Fruit fly (Drosophila melanogaster) whole organism, prepupa: ENCODE measurements around the gene Ntf-2.

ENCODE experiments used
- Blimp-1 ChIP-seq: fragments of 200-800 bp; sonication (Bioruptor generic); optimal IDR thresholded peaks from 3 replicates; lab custom pipeline; 2017; ENCODE audit warnings: missing biosample characterization, missing genetic modification characterization, mild to moderate bottlenecking, moderate library complexity, missing genetic modification reagents
- CG10669 ChIP-seq: fragments of 200-800 bp; sonication (Bioruptor generic); optimal IDR thresholded peaks from 3 replicates; lab custom pipeline; 2018; ENCODE audit warnings: missing biosample characterization, mild to moderate bottlenecking, missing genetic modification characterization, moderate library complexity
- CG11762 ChIP-seq: fragments of 200-800 bp; sonication (Bioruptor generic); optimal IDR thresholded peaks from 3 replicates; lab custom pipeline; 2016; ENCODE audit warnings: missing biosample characterization, missing genetic modification characterization; ENCODE audit not compliant: insufficient read depth
- CG11902 ChIP-seq: fragments of 200-800 bp; sonication (Bioruptor generic); optimal IDR thresholded peaks from 3 replicates; lab custom pipeline; 2016; ENCODE audit warnings: missing biosample characterization, missing genetic modification characterization
- CG1621 ChIP-seq: fragments of 200-800 bp; sonication (Bioruptor generic); optimal IDR thresholded peaks from 3 replicates; lab custom pipeline; 2018; ENCODE audit warnings: missing biosample characterization, mild to moderate bottlenecking, missing genetic modification characterization
- CG16779 ChIP-seq: fragments of 200-800 bp; sonication (Bioruptor generic); optimal IDR thresholded peaks from 3 replicates; lab custom pipeline; 2017; ENCODE audit warnings: missing biosample characterization, mild to moderate bottlenecking, missing genetic modification characterization
- CG3032 ChIP-seq: fragments of 200-800 bp; optimal IDR thresholded peaks from 2 replicates; lab custom pipeline; 2019; ENCODE audit warnings: missing biosample characterization, mild to moderate bottlenecking, missing genetic modification characterization, moderate library complexity
- CG31627 ChIP-seq: fragments of 200-800 bp; sonication (Bioruptor generic); optimal IDR thresholded peaks from 3 replicates; lab custom pipeline; 2016; ENCODE audit warnings: missing biosample characterization, missing genetic modification characterization
- CG32006 ChIP-seq: fragments of 200-800 bp; sonication (Bioruptor generic); optimal IDR thresholded peaks from 3 replicates; lab custom pipeline; 2017; ENCODE audit warnings: missing biosample characterization, mild to moderate bottlenecking, missing genetic modification characterization
- CG34406 ChIP-seq: fragments of 200-800 bp; sonication (Bioruptor generic); optimal IDR thresholded peaks from 3 replicates; lab custom pipeline; 2016; ENCODE audit warnings: missing biosample characterization, missing genetic modification characterization
- CG4318 ChIP-seq: fragments of 200-800 bp; sonication (Bioruptor generic); optimal IDR thresholded peaks from 3 replicates; lab custom pipeline; 2017; ENCODE audit warnings: missing biosample characterization, mild to moderate bottlenecking, missing genetic modification characterization
- CG6163 ChIP-seq: fragments of 200-800 bp; sonication (Bioruptor generic); IDR thresholded peaks from 3 replicates; pipeline ENCODE4 v1.3.6; 2022; ENCODE audit warnings: missing biosample characterization, missing genetic modification characterization
- CG6276 ChIP-seq: fragments of 200-800 bp; sonication (Bioruptor generic); optimal IDR thresholded peaks from 2 replicates; lab custom pipeline; 2017; ENCODE audit warnings: missing biosample characterization, mild to moderate bottlenecking, missing genetic modification characterization
- CG6808 ChIP-seq: fragments of 200-800 bp; sonication (Bioruptor generic); optimal IDR thresholded peaks from 3 replicates; lab custom pipeline; 2017; ENCODE audit warnings: missing biosample characterization, missing genetic modification characterization, mild to moderate bottlenecking, moderate library complexity, missing genetic modification reagents
- CG6854 ChIP-seq: fragments of 200-800 bp; sonication (Bioruptor generic); optimal IDR thresholded peaks from 2 replicates; lab custom pipeline; 2017; ENCODE audit warnings: missing biosample characterization, mild to moderate bottlenecking, missing genetic modification characterization
- CG7368 ChIP-seq: fragments of 200-800 bp; sonication (Bioruptor generic); optimal IDR thresholded peaks from 3 replicates; lab custom pipeline; 2016; ENCODE audit warnings: missing biosample characterization, missing genetic modification characterization
- CG8319 ChIP-seq: fragments of 200-800 bp; sonication (Bioruptor generic); optimal IDR thresholded peaks from 3 replicates; lab custom pipeline; 2016; ENCODE audit warnings: missing biosample characterization, missing genetic modification characterization
- CG8632 ChIP-seq: fragments of 200-800 bp; sonication (Bioruptor generic); optimal IDR thresholded peaks from 3 replicates; lab custom pipeline; 2016; ENCODE audit warnings: missing biosample characterization, missing genetic modification characterization
- CG9139 ChIP-seq: fragments of 200-800 bp; sonication (Bioruptor generic); optimal IDR thresholded peaks from 3 replicates; lab custom pipeline; 2017; ENCODE audit warnings: missing biosample characterization, mild to moderate bottlenecking, missing genetic modification characterization
- Eip75B ChIP-seq: fragments of 200-800 bp; sonication (Bioruptor generic); optimal IDR thresholded peaks from 3 replicates; lab custom pipeline; 2016; ENCODE audit warnings: missing biosample characterization, missing genetic modification characterization
- Eip78C ChIP-seq: fragments of 200-800 bp; sonication (Bioruptor generic); peaks from one replicate; lab custom pipeline; 2016; ENCODE audit warnings: missing biosample characterization, missing genetic modification characterization
- Ets21C ChIP-seq: fragments of 200-800 bp; sonication (Bioruptor generic); optimal IDR thresholded peaks from 3 replicates; lab custom pipeline; 2016; ENCODE audit warnings: missing biosample characterization, missing genetic modification characterization
- Gug ChIP-seq: fragments of 200-800 bp; sonication (Bioruptor generic); IDR thresholded peaks from 2 replicates; pipeline ENCODE4 v1.3.6; 2022; ENCODE audit warnings: missing biosample characterization, missing genetic modification characterization
- Hr39 ChIP-seq: fragments of 200-800 bp; sonication (Bioruptor generic); optimal IDR thresholded peaks from 2 replicates; lab custom pipeline; 2016; ENCODE audit warnings: missing biosample characterization, missing genetic modification characterization
- Hr4 ChIP-seq: fragments of 200-800 bp; sonication (Bioruptor generic); optimal IDR thresholded peaks from 3 replicates; lab custom pipeline; 2016; ENCODE audit warnings: missing biosample characterization, missing genetic modification characterization
- OdsH ChIP-seq: fragments of 200-800 bp; sonication (Bioruptor generic); optimal IDR thresholded peaks from 3 replicates; lab custom pipeline; 2016; ENCODE audit warnings: missing biosample characterization, missing genetic modification characterization
- Smox ChIP-seq: fragments of 200-800 bp; sonication (Bioruptor generic); optimal IDR thresholded peaks from 3 replicates; lab custom pipeline; 2016; ENCODE audit warnings: missing biosample characterization, missing genetic modification characterization
- Sox102F ChIP-seq: fragments of 200-800 bp; sonication (Bioruptor generic); optimal IDR thresholded peaks from 2 replicates; lab custom pipeline; 2016; ENCODE audit warnings: missing biosample characterization, mild to moderate bottlenecking, missing genetic modification characterization
- Sox14 ChIP-seq: fragments of 200-800 bp; sonication (Bioruptor generic); optimal IDR thresholded peaks from 3 replicates; lab custom pipeline; 2016; ENCODE audit warnings: missing biosample characterization, missing genetic modification characterization
- Sox15 ChIP-seq: fragments of 200-800 bp; sonication (Bioruptor generic); optimal IDR thresholded peaks from 3 replicates; lab custom pipeline; 2016; ENCODE audit warnings: missing biosample characterization, missing genetic modification characterization
- achi ChIP-seq: fragments of 200-800 bp; sonication (Bioruptor generic); optimal IDR thresholded peaks from 3 replicates; lab custom pipeline; 2016; ENCODE audit warnings: missing biosample characterization, missing genetic modification characterization
- eg ChIP-seq: fragments of 200-800 bp; sonication (Bioruptor generic); IDR thresholded peaks from 3 replicates; pipeline ENCODE4 v1.3.6; 2022; ENCODE audit warnings: missing biosample characterization, missing genetic modification characterization
- esn ChIP-seq: fragments of 200-800 bp; sonication (Bioruptor generic); optimal IDR thresholded peaks from 2 replicates; lab custom pipeline; 2016; ENCODE audit warnings: missing biosample characterization, mild to moderate bottlenecking, missing genetic modification characterization, moderate library complexity
- fd59A ChIP-seq: fragments of 200-800 bp; sonication (Bioruptor generic); optimal IDR thresholded peaks from 2 replicates; lab custom pipeline; 2017; ENCODE audit warnings: missing biosample characterization, mild to moderate bottlenecking, missing genetic modification characterization, missing genetic modification reagents
- fd85E ChIP-seq: fragments of 200-800 bp; sonication (Bioruptor generic); optimal IDR thresholded peaks from 3 replicates; lab custom pipeline; 2016; ENCODE audit warnings: missing biosample characterization, missing genetic modification characterization
- fkh ChIP-seq: fragments of 200-800 bp; sonication (Bioruptor generic); optimal IDR thresholded peaks from 3 replicates; lab custom pipeline; 2017; ENCODE audit warnings: missing biosample characterization, mild to moderate bottlenecking, missing genetic modification characterization, moderate library complexity
- lz ChIP-seq: fragments of 200-800 bp; sonication (Bioruptor generic); optimal IDR thresholded peaks from 3 replicates; lab custom pipeline; 2016; ENCODE audit warnings: missing biosample characterization, missing genetic modification characterization
- net ChIP-seq: fragments of 200-800 bp; sonication (Bioruptor generic); optimal IDR thresholded peaks from 3 replicates; lab custom pipeline; 2016; ENCODE audit warnings: missing biosample characterization, missing genetic modification characterization
- salr ChIP-seq, 2 experiments: fragments of 200-800 bp; sonication (Bioruptor generic); optimal IDR thresholded peaks; 3 replicates each; lab custom pipeline; 2016 to 2018; ENCODE audit warnings: missing biosample characterization in 2 of 2, missing genetic modification characterization in 2 of 2, mild to moderate bottlenecking in 1 of 2
- spab ChIP-seq: fragments of 200-800 bp; sonication (Bioruptor generic); optimal IDR thresholded peaks from 2 replicates; lab custom pipeline; 2017; ENCODE audit warnings: missing biosample characterization, mild to moderate bottlenecking, missing genetic modification characterization, missing genetic modification reagents
- ss ChIP-seq, 2 experiments: fragments of 200-800 bp; sonication (Bioruptor generic); optimal IDR thresholded peaks; 2 replicates in 1 of 2; 3 replicates in 1 of 2; lab custom pipeline; 2017 to 2018; ENCODE audit warnings: mild to moderate bottlenecking in 2 of 2, missing biosample characterization in 2 of 2, missing genetic modification characterization in 2 of 2, moderate library complexity in 1 of 2
- svp ChIP-seq: fragments of 200-800 bp; sonication (Bioruptor generic); peaks from one replicate; lab custom pipeline; 2016; ENCODE audit warnings: missing biosample characterization, missing genetic modification characterization
- topi ChIP-seq: fragments of 200-800 bp; sonication (Bioruptor generic); optimal IDR thresholded peaks from 3 replicates; lab custom pipeline; 2016; ENCODE audit warnings: missing biosample characterization, missing genetic modification characterization
- vri ChIP-seq: fragments of 200-800 bp; sonication (Bioruptor generic); optimal IDR thresholded peaks from 3 replicates; lab custom pipeline; 2016; ENCODE audit warnings: missing biosample characterization, mild to moderate bottlenecking, missing genetic modification characterization

Gene Ntf-2

dm6 chrX:21010541-21010940 lies 24.7 kb upstream of the Ntf-2 start (continued):
- no peak for TF ChIP-seq Ets21C
- no peak for TF ChIP-seq Hr39 (GFP tag; lab: Kevin White, UChicago)
- TF ChIP-seq OdsH (GFP tag; lab: Kevin White, UChicago): peak; percentile 18
- TF ChIP-seq spab (GFP tag; lab: Kevin White, UChicago): no peak
- no peak for TF ChIP-seq esn
- no peak for TF ChIP-seq CG8632
- no peak for TF ChIP-seq CG16779 (tag; lab: Kevin White, UChicago)
- peak; percentile 22 for TF ChIP-seq Eip75B (GFP tag; lab: Kevin White, UChicago)
- TF ChIP-seq CG6808 (GFP tag; lab: Kevin White, UChicago): no peak
- no peak for TF ChIP-seq Blimp-1 (GFP tag; lab: Kevin White, UChicago)
- TF ChIP-seq CG34406 (GFP tag; lab: Kevin White, UChicago): peak; percentile 8
- TF ChIP-seq fd59A (GFP tag; lab: Kevin White, UChicago): no peak
- no peak for TF ChIP-seq CG11762
- TF ChIP-seq net (GFP tag; lab: Kevin White, UChicago): no peak
- TF ChIP-seq, all 60 proteins: peak for 19

DNA sequence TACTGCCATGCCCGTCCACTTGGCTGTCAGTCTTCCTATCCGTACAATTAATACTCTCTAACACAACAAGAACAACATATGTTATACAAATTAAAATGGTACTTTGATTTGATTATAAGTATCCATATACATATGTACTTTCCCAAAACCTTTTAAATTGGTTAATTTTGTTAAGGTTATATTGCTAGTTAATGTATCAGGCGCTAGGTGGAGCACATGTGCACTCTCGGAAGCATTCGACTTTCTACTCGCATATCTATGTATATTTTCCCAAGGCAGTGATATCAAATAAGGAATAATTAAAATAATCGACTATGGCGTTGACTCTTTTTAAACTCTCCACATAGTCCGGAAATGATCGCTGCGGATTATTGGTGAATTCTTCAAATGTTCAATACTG lies 17.7 kb upstream of the Ntf-2 start:
- no peak for TF ChIP-seq Blimp-1 (GFP tag; lab: Kevin White, UChicago)
- TF ChIP-seq achi: no peak
- no peak for TF ChIP-seq CG4318 (GFP tag; lab: Kevin White, UChicago)
- no peak for TF ChIP-seq CG31627
- TF ChIP-seq salr (GFP tag; optimal IDR thresholded peaks at IDR 0.05; lab: Kevin White, UChicago): no peak
- TF ChIP-seq CG16779 (tag; lab: Kevin White, UChicago): no peak
- TF ChIP-seq topi (GFP tag; lab: Kevin White, UChicago): no peak
- TF ChIP-seq ss (GFP tag; optimal IDR thresholded peaks at IDR 0.05; lab: Kevin White, UChicago): no peak
- no peak for TF ChIP-seq lz (GFP tag; lab: Kevin White, UChicago)
- no peak for TF ChIP-seq CG8319 (GFP tag; lab: Kevin White, UChicago)
- no peak for TF ChIP-seq svp (GFP tag; lab: Kevin White, UChicago)
- no peak for TF ChIP-seq Sox14 (GFP tag; lab: Kevin White, UChicago)
- no peak for TF ChIP-seq CG6276 (GFP tag; lab: Kevin White, UChicago)
- TF ChIP-seq Hr4 (GFP tag; lab: Kevin White, UChicago): no peak
- no peak for TF ChIP-seq CG1621 (tag; lab: Kevin White, UChicago)

DNA sequence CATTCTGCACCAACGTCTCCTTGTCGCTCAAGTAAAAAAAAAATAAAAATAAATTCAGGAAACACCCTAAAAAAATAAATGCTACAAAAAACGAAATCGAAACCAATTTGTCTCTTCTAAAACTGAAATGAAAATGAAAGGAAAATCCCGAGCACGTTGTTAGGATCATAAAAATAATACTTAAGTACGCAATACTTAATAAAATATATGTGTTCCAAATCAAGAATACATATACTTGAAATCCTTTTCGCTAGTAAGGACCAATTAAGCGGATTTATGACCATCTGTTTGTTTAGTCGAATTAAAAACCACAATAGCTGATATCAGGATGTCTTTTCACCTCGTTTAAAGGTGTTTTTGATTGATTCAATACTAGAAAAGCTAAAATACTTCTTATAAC lies 9.5 kb upstream of the Ntf-2 start, which contains the start of gene r-cup:
r-cup (minus strand) TSS at position 101 of the 400 bp plus-strand sequence.
- TF ChIP-seq CG6163 (GFP tag; lab: Robert Waterston, UW): no peak
- TF ChIP-seq CG7368 (GFP tag; lab: Kevin White, UChicago): no peak
- no peak for TF ChIP-seq CG32006
- TF ChIP-seq vri (GFP tag; lab: Kevin White, UChicago): no peak
- TF ChIP-seq Ets21C: no peak
- TF ChIP-seq CG31627: no peak
- TF ChIP-seq CG11902: no peak
- no peak for TF ChIP-seq fd85E (GFP tag; lab: Kevin White, UChicago)
- TF ChIP-seq Gug (GFP tag; lab: Robert Waterston, UW): no peak
- TF ChIP-seq Blimp-1 (GFP tag; lab: Kevin White, UChicago): no peak
- no peak for TF ChIP-seq CG6854 (GFP tag; lab: Kevin White, UChicago)
- no peak for TF ChIP-seq eg (GFP tag; lab: Robert Waterston, UW)
- TF ChIP-seq, all 60 proteins: peak for 0

- TF ChIP-seq CG8319 (GFP tag; lab: Kevin White, UChicago): no peak
- TF ChIP-seq CG7368 (GFP tag; lab: Kevin White, UChicago): peak; percentile 13
- TF ChIP-seq CG16779 (tag; lab: Kevin White, UChicago): no peak
- no peak for TF ChIP-seq CG11902
- TF ChIP-seq Sox102F (GFP tag; lab: Kevin White, UChicago): no peak
- TF ChIP-seq Sox15 (GFP tag; lab: Kevin White, UChicago): no peak
- TF ChIP-seq fd85E (GFP tag; lab: Kevin White, UChicago): no peak
- TF ChIP-seq net (GFP tag; lab: Kevin White, UChicago): no peak
- TF ChIP-seq Hr4 (GFP tag; lab: Kevin White, UChicago): no peak
- no peak for TF ChIP-seq Smox (GFP tag; lab: Kevin White, UChicago)
- TF ChIP-seq CG3032 (tag; lab: Kevin White, UChicago): no peak
- TF ChIP-seq eg (GFP tag; lab: Robert Waterston, UW): peak; percentile 25; the same call in 1 of the 3 replicates
- TF ChIP-seq Eip78C: peak; percentile 83
- TF ChIP-seq CG9139 (GFP tag; lab: Kevin White, UChicago): no peak
- no peak for TF ChIP-seq fkh
- no peak for TF ChIP-seq lz (GFP tag; lab: Kevin White, UChicago)
- TF ChIP-seq CG10669 (GFP tag; lab: Kevin White, UChicago): peak; percentile 20
- TF ChIP-seq CG31627: no peak
- no peak for TF ChIP-seq Sox14 (GFP tag; lab: Kevin White, UChicago)
- TF ChIP-seq CG11762: no peak
These were observed 7.2 kb upstream of the Ntf-2 start, which contains the start of gene CG1532 for dm6 chrX:21027929-21028575. Gene CG1532 (minus strand): TSS chrX:21028361.
